Fruit fly (Drosophila melanogaster): ENCODE measurements around the gene CG42534.
A peak's percentile ranks its signal among the peaks of the same experiment; 100 is the strongest.

Gene CG42534

dm6 chr3R:27292159-27292880, 48.1 kb upstream of the CG42534 start, which contains the start of gene CG3348 (continued):
- TF ChIP-seq Ets21C (GFP tag; optimal IDR thresholded peaks at IDR 0.05) (no peak), topi (GFP tag; optimal IDR thresholded peaks at IDR 0.05) (peak; percentile 39), Met (GFP tag; optimal IDR thresholded peaks at IDR 0.05) (peak; percentile 50), svp (GFP tag) (peak; percentile 76), dsx (GFP tag; optimal IDR thresholded peaks at IDR 0.05; ENCODE audit: poor library complexity, severe bottlenecking) (no peak), CG34406 (GFP tag; optimal IDR thresholded peaks at IDR 0.05) (no peak), CG3919 (GFP tag; optimal IDR thresholded peaks at IDR 0.05) (peak; percentile 10), Gug (GFP tag; IDR thresholded peaks at IDR 0.05) (no peak), CG11294 (GFP tag; IDR thresholded peaks at IDR 0.05) (no peak), CG6808 (GFP tag; optimal IDR thresholded peaks at IDR 0.05) (no peak), vri (GFP tag; optimal IDR thresholded peaks at IDR 0.05) (peak; percentile 52), Sox102F (GFP tag; optimal IDR thresholded peaks at IDR 0.05) (no peak)

dm6 chr3R:27293065-27293464, 47.4 kb upstream of the CG42534 start:
- TF ChIP-seq topi (GFP tag; optimal IDR thresholded peaks at IDR 0.05), result no peak

- TF ChIP-seq Smox (GFP tag; optimal IDR thresholded peaks at IDR 0.05), result no peak
- TF ChIP-seq CG11294 (GFP tag; IDR thresholded peaks at IDR 0.05), result no peak
- TF ChIP-seq eg (GFP tag; IDR thresholded peaks at IDR 0.05), result no peak
- no peak for TF ChIP-seq fd59A (GFP tag; optimal IDR thresholded peaks at IDR 0.05)
- TF ChIP-seq CG34406 (GFP tag; optimal IDR thresholded peaks at IDR 0.05), result no peak
- TF ChIP-seq CG4318 (GFP tag; optimal IDR thresholded peaks at IDR 0.05), result no peak
- TF ChIP-seq CG8319 (GFP tag; optimal IDR thresholded peaks at IDR 0.05), result no peak
- no peak for TF ChIP-seq achi (GFP tag; optimal IDR thresholded peaks at IDR 0.05)
- no peak for TF ChIP-seq Hr38 (GFP tag; optimal IDR thresholded peaks at IDR 0.05)
- no peak for TF ChIP-seq OdsH (GFP tag; optimal IDR thresholded peaks at IDR 0.05)
- TF ChIP-seq Ets21C (GFP tag; optimal IDR thresholded peaks at IDR 0.05), result no peak
- no peak for TF ChIP-seq Eip75B (GFP tag; optimal IDR thresholded peaks at IDR 0.05)
- TF ChIP-seq CG10669 (GFP tag; optimal IDR thresholded peaks at IDR 0.05), result no peak
- TF ChIP-seq lz (GFP tag; optimal IDR thresholded peaks at IDR 0.05), result no peak
- no peak for TF ChIP-seq CG1621 (tag; optimal IDR thresholded peaks at IDR 0.05)
- no peak for TF ChIP-seq topi (GFP tag; optimal IDR thresholded peaks at IDR 0.05)
- no peak for TF ChIP-seq CG15336 (GFP tag; IDR thresholded peaks at IDR 0.05)
- no peak for TF ChIP-seq Blimp-1 (GFP tag; optimal IDR thresholded peaks at IDR 0.05)
- no peak for TF ChIP-seq CG32006 (GFP tag; optimal IDR thresholded peaks at IDR 0.05)
- no peak for TF ChIP-seq CG6808 (GFP tag; optimal IDR thresholded peaks at IDR 0.05)
Measured at dm6 chr3R:27294113-27294512, 46.3 kb upstream of the CG42534 start.

dm6 chr3R:27322225-27322624, 18.2 kb upstream of the CG42534 start, which contains the start of gene CG3339:
TSS of gene CG3339 (minus strand) at chr3R:27322325.
- TF ChIP-seq fd85E (GFP tag; optimal IDR thresholded peaks at IDR 0.05) (no peak), Sox15 (GFP tag; optimal IDR thresholded peaks at IDR 0.05) (no peak), CG3032 (tag; optimal IDR thresholded peaks at IDR 0.05) (no peak), spab (GFP tag; optimal IDR thresholded peaks at IDR 0.05) (no peak), CG6808 (GFP tag; optimal IDR thresholded peaks at IDR 0.05) (no peak), Ets21C (GFP tag; optimal IDR thresholded peaks at IDR 0.05) (no peak), cyc (GFP tag; optimal IDR thresholded peaks at IDR 0.05) (no peak), lz (GFP tag; optimal IDR thresholded peaks at IDR 0.05) (no peak), acj6 (GFP tag; optimal IDR thresholded peaks at IDR 0.05) (no peak), CG9139 (GFP tag; optimal IDR thresholded peaks at IDR 0.05) (no peak), topi (GFP tag; optimal IDR thresholded peaks at IDR 0.05) (no peak)
